Worm (Caenorhabditis elegans) whole organism, L3 larva: ENCODE results near the gene C34F11.1.

Source experiments
- ceh-9 ChIP-seq: sonication (generic microtip); optimal IDR thresholded peaks from 2 replicates; lab custom pipeline; 2018; ENCODE audit warnings: missing biosample characterization, missing genetic modification characterization
- egl-27 ChIP-seq: sonication (generic microtip); optimal IDR thresholded peaks from 4 replicates; lab custom pipeline; 2017; ENCODE audit warnings: missing biosample characterization, missing genetic modification reagents, missing genetic modification characterization
- lin-39 ChIP-seq: fragments of 150-350 bp; optimal IDR thresholded peaks from 2 replicates; lab custom pipeline; 2018; ENCODE audit warnings: missing biosample characterization, missing genetic modification reagents, missing genetic modification characterization
- mdl-1 ChIP-seq: fragments of 150-350 bp; optimal IDR thresholded peaks from 2 replicates; lab custom pipeline; 2014; ENCODE audit warnings: missing biosample characterization, missing genetic modification characterization
- nhr-67 ChIP-seq: fragments of 150-350 bp; optimal IDR thresholded peaks from 2 replicates; lab custom pipeline; 2014; ENCODE audit warnings: missing biosample characterization, missing genetic modification characterization
- snpc-4 ChIP-seq: fragments of 150-350 bp; optimal IDR thresholded peaks from 2 replicates; lab custom pipeline; 2014; ENCODE audit warnings: missing biosample characterization, missing genetic modification characterization
- ztf-11 ChIP-seq: fragments of 150-350 bp; optimal IDR thresholded peaks from 2 replicates; lab custom pipeline; 2014; ENCODE audit warnings: missing biosample characterization, missing genetic modification characterization

ce11 chrII:5181497-5181896 lies 31.3 kb upstream of the C34F11.1 start:
- no peak for TF ChIP-seq nhr-67 (tag; lab: Kevin White, UChicago)
- no peak for TF ChIP-seq ztf-11
- no peak for TF ChIP-seq egl-27
- peak; percentile 71 for TF ChIP-seq lin-39
- TF ChIP-seq mdl-1 = peak; percentile 62
- TF ChIP-seq snpc-4 (tag; lab: Kevin White, UChicago) = peak; percentile 37
- TF ChIP-seq ceh-9 (tag; lab: Kevin White, UChicago) = no peak
